Worm (Caenorhabditis elegans): ENCODE results near the gene T10B5.8.

DNA sequence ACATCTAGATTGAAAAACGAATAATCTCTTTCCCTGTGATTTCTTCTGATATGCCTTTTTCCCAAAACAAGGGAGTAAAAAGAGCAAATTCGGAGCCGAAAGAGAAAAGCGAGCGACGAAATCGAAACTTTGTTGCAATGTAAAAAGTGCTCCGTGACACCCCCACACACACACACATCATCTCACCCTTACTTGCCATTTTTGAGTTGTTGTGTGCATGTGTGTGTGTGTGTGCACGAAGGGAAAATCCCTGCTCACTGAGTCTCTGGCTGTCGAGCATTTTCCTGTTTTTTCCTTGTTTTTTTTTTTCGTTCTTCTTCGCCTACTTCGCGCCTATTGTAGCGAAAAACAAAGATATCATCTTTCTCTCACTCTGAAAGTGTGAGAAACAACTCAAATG is 45.2 kb downstream of the T10B5.8 start:
- no peak for TF ChIP-seq snpc-4 (tag; optimal IDR thresholded peaks at IDR 0.05)
- TF ChIP-seq fos-1 (tag; optimal IDR thresholded peaks at IDR 0.05): no peak
- no peak for TF ChIP-seq fkh-10 (GFP tag; optimal IDR thresholded peaks at IDR 0.05)
- TF ChIP-seq ama-1 (optimal IDR thresholded peaks at IDR 0.05): no peak

All from whole organism, L3 larva.